Worm (Caenorhabditis elegans) whole organism, L3 larva: ENCODE measurements around the gene B0554.5.

Experiments used
- R02D3.7 ChIP-seq: fragments of 150-350 bp; optimal IDR thresholded peaks from 2 replicates; lab custom pipeline; 2014; ENCODE audit warnings: missing biosample characterization, missing genetic modification characterization
- ZK546.5 ChIP-seq: sonication (generic microtip); optimal IDR thresholded peaks from 2 replicates; lab custom pipeline; 2017; ENCODE audit warnings: missing biosample characterization, missing genetic modification characterization
- aly-2 ChIP-seq: fragments of 150-350 bp; optimal IDR thresholded peaks from 2 replicates; lab custom pipeline; 2014; ENCODE audit warnings: missing biosample characterization, missing genetic modification characterization
- ceh-16 ChIP-seq: sonication (generic microtip); optimal IDR thresholded peaks from 2 replicates; lab custom pipeline; 2017; ENCODE audit warnings: missing biosample characterization, missing genetic modification characterization
- ceh-28 ChIP-seq: fragments of 150-350 bp; optimal IDR thresholded peaks from 2 replicates; lab custom pipeline; 2014; ENCODE audit warnings: missing biosample characterization, missing genetic modification reagents, missing genetic modification characterization
- daf-12 ChIP-seq: fragments of 150-350 bp; optimal IDR thresholded peaks from 2 replicates; lab custom pipeline; 2014; ENCODE audit warnings: missing biosample characterization, missing genetic modification reagents, missing genetic modification characterization
- egl-27 ChIP-seq: sonication (generic microtip); optimal IDR thresholded peaks from 4 replicates; lab custom pipeline; 2017; ENCODE audit warnings: missing biosample characterization, missing genetic modification reagents, missing genetic modification characterization
- elt-1 ChIP-seq: fragments of 150-350 bp; optimal IDR thresholded peaks from 2 replicates; lab custom pipeline; 2014; ENCODE audit warnings: missing biosample characterization, missing genetic modification characterization
- elt-2 ChIP-seq: sonication (generic microtip); optimal IDR thresholded peaks from 2 replicates; lab custom pipeline; 2016; ENCODE audit warnings: missing genetic modification reagents, mild to moderate bottlenecking, missing genetic modification characterization, missing compliant biosample characterization
- elt-3 ChIP-seq, 3 experiments: fragments of 150-350 bp in 1 of 3; sonication (generic microtip) in 2 of 3; optimal IDR thresholded peaks; 2 replicates in 2 of 3; 4 replicates in 1 of 3; lab custom pipeline; 2014 to 2017; ENCODE audit warnings: missing biosample characterization in 3 of 3, missing genetic modification characterization in 3 of 3
- eor-1 ChIP-seq, 2 experiments: fragments of 150-350 bp; optimal IDR thresholded peaks; 2 replicates each; lab custom pipeline; 2014 to 2018; ENCODE audit warnings: missing biosample characterization in 2 of 2, missing genetic modification characterization in 2 of 2
- fkh-10 ChIP-seq: sonication (generic microtip); optimal IDR thresholded peaks from 2 replicates; lab custom pipeline; 2017; ENCODE audit warnings: missing biosample characterization, missing genetic modification reagents, missing genetic modification characterization
- fkh-2 ChIP-seq: fragments of 150-350 bp; optimal IDR thresholded peaks from 2 replicates; lab custom pipeline; 2014; ENCODE audit warnings: missing biosample characterization, missing genetic modification reagents, missing genetic modification characterization
- jun-1 ChIP-seq: fragments of 150-350 bp; optimal IDR thresholded peaks from 2 replicates; lab custom pipeline; 2014; ENCODE audit warnings: missing biosample characterization, missing genetic modification reagents, missing genetic modification characterization
- lin-15B ChIP-seq: fragments of 150-350 bp; optimal IDR thresholded peaks from 2 replicates; lab custom pipeline; 2014; ENCODE audit warnings: missing biosample characterization, missing genetic modification characterization
- lsy-12 ChIP-seq: sonication (generic microtip); optimal IDR thresholded peaks from 2 replicates; lab custom pipeline; 2016; ENCODE audit warnings: mild to moderate bottlenecking, missing genetic modification characterization, missing compliant biosample characterization
- mdl-1 ChIP-seq: fragments of 150-350 bp; optimal IDR thresholded peaks from 2 replicates; lab custom pipeline; 2014; ENCODE audit warnings: missing biosample characterization, missing genetic modification characterization
- mml-1 ChIP-seq: fragments of 150-350 bp; sonication (generic microtip); optimal IDR thresholded peaks from 3 replicates; lab custom pipeline; 2014; ENCODE audit warnings: missing biosample characterization, missing genetic modification characterization
- nhr-11 ChIP-seq: fragments of 150-350 bp; optimal IDR thresholded peaks from 2 replicates; lab custom pipeline; 2014; ENCODE audit warnings: missing biosample characterization, missing genetic modification characterization
- nhr-12 ChIP-seq: fragments of 150-350 bp; optimal IDR thresholded peaks from 2 replicates; lab custom pipeline; 2014; ENCODE audit warnings: missing biosample characterization, missing genetic modification characterization
- nhr-23 ChIP-seq: fragments of 150-350 bp; optimal IDR thresholded peaks from 2 replicates; lab custom pipeline; 2014; ENCODE audit warnings: missing biosample characterization, missing genetic modification reagents, missing genetic modification characterization
- nhr-237 ChIP-seq: fragments of 150-350 bp; optimal IDR thresholded peaks from 2 replicates; lab custom pipeline; 2014; ENCODE audit warnings: missing biosample characterization, missing genetic modification characterization
- nhr-25 ChIP-seq: sonication (generic microtip); optimal IDR thresholded peaks from 2 replicates; lab custom pipeline; 2017; ENCODE audit warnings: missing biosample characterization, missing genetic modification characterization
- nhr-76 ChIP-seq: fragments of 150-350 bp; sonication (generic microtip); optimal IDR thresholded peaks from 5 replicates; lab custom pipeline; 2014; ENCODE audit warnings: missing biosample characterization, missing genetic modification characterization
- nhr-77 ChIP-seq: fragments of 150-350 bp; optimal IDR thresholded peaks from 2 replicates; lab custom pipeline; 2014; ENCODE audit warnings: missing biosample characterization, missing genetic modification characterization
- pha-4 ChIP-seq: fragments of 150-350 bp; optimal IDR thresholded peaks from 2 replicates; lab custom pipeline; 2014; ENCODE audit warnings: missing biosample characterization, missing genetic modification reagents, missing genetic modification characterization
- pqm-1 ChIP-seq: fragments of 150-350 bp; optimal IDR thresholded peaks from 2 replicates; lab custom pipeline; 2017; ENCODE audit warnings: missing biosample characterization, missing genetic modification characterization, inconsistent platforms
- skn-1 ChIP-seq: fragments of 150-350 bp; optimal IDR thresholded peaks from 2 replicates; lab custom pipeline; 2014; ENCODE audit warnings: missing biosample characterization, missing genetic modification characterization
- snpc-4 ChIP-seq: fragments of 150-350 bp; optimal IDR thresholded peaks from 2 replicates; lab custom pipeline; 2014; ENCODE audit warnings: missing biosample characterization, missing genetic modification characterization
- ztf-4 ChIP-seq: fragments of 150-350 bp; optimal IDR thresholded peaks from 2 replicates; lab custom pipeline; 2014; ENCODE audit warnings: missing biosample characterization, missing genetic modification characterization

The B0554.5 gene

DNA sequence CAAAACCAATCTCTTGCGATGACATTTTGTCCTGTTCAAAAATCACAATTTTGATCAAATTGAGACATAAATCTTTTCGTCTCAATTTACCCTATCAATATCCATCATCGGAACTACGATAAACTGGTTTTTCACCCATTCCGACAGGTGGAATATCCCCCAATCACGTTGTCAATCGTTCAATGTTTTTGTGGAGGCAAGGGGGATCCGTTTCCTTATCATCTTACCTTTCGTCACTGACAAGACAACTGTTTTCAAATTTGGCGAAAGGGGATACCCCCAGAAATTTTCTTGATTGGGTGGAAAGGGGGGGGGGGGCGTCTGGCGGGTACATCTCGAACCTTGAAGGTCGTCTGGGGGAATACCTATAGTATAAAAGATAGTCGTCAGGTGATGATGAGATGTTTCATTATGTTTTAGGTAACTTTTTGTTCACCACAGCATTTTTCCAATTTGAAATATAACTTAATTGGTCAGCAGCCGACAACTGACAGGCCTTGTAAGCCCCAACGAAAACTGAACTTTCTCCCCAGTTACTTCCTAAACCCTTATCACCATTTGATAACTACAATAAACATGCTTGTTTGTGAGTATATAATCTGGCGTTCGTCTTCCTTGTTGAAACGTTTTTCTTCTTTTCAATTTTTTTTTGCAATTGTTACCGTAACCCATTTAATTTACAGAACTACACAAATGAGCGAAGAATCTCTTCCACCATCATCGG, 42.9 kb upstream of the B0554.5 start, which contains the start of gene ZK6.8 (continued):
- no peak for TF ChIP-seq nhr-12 (tag; lab: Kevin White, UChicago)
- TF ChIP-seq mdl-1 (tag; lab: Kevin White, UChicago) = no peak
- no peak for TF ChIP-seq nhr-76
- no peak for TF ChIP-seq skn-1 (tag; lab: Kevin White, UChicago)
- TF ChIP-seq lsy-12 (tag; lab: Kevin White, UChicago) = peak; percentile 14
- no peak for TF ChIP-seq mml-1 (tag; lab: Kevin White, UChicago)
- no peak for TF ChIP-seq ztf-4 (tag; lab: Kevin White, UChicago)
- TF ChIP-seq nhr-77 = no peak
- no peak for TF ChIP-seq ZK546.5
- TF ChIP-seq jun-1 (tag; lab: Kevin White, UChicago) = no peak
- no peak for TF ChIP-seq nhr-11 (tag; lab: Kevin White, UChicago)
- peak; percentile 0 for TF ChIP-seq R02D3.7
- TF ChIP-seq eor-1 (tag; optimal IDR thresholded peaks at IDR 0.05; lab: Kevin White, UChicago) = no peak

DNA sequence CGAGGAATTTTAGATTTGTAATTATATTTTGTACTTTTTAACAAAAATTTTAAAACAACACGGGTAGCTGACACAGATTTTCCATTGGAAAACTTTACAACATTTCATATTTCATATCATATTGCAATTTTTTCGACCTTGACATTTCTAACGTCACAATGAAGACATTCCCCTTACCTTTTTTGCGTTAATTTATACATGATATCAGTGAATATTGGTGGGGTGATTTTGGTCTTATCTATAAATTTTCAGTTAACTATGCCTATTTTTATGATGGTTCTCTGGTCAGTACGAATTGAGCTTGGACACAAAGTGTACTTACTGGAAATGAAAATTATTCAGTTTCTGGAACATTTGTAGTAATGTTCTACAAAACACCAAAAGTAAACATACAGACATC, 39.7 kb upstream of the B0554.5 start:
- peak; percentile 83 for TF ChIP-seq elt-2 (tag; lab: Kevin White, UChicago)
- no peak for TF ChIP-seq ztf-4 (tag; lab: Kevin White, UChicago)
- peak; percentile 31 for TF ChIP-seq pqm-1 (tag; lab: Kevin White, UChicago)
- TF ChIP-seq mml-1 (tag; lab: Kevin White, UChicago) = no peak
- TF ChIP-seq nhr-237 (tag; lab: Kevin White, UChicago) = no peak

ce11 chrV:385488-385887, 38.8 kb upstream of the B0554.5 start, which contains the start of gene lipl-5:
Gene lipl-5, plus strand, starts transcription at chrV:385746.
- TF ChIP-seq jun-1 (tag; lab: Kevin White, UChicago) (peak; percentile 45), elt-2 (tag; lab: Kevin White, UChicago) (peak; percentile 96), ZK546.5 (no peak), egl-27 (tag; lab: Kevin White, UChicago) (no peak), nhr-23 (tag; lab: Kevin White, UChicago) (no peak), pha-4 (tag; lab: Kevin White, UChicago) (peak; percentile 54), pqm-1 (tag; lab: Kevin White, UChicago) (peak; percentile 90)

DNA sequence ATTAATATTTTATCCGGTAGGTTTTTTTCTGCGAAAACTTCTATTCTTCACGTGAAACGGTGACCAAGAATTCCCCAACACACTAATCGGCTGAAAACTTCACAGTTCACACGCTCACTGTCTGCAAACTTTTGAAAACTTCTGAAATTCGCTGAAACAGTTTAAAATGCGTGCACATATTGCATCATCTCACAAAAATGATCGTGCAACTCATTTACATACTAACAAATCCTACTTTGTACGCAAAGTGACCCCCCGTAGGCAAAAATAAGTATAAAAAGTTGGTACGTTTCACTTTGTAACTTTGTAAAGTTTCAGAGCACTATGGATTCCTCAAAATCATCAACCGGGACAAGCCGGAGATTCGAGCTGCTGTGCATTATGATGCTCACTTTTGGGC, 35.8 kb upstream of the B0554.5 start, which contains the start of gene ZK6.6:
ZK6.6 (plus strand) TSS at position 301 of the 400 bp plus-strand sequence.
- TF ChIP-seq elt-1 (tag; lab: Kevin White, UChicago) = no peak

DNA sequence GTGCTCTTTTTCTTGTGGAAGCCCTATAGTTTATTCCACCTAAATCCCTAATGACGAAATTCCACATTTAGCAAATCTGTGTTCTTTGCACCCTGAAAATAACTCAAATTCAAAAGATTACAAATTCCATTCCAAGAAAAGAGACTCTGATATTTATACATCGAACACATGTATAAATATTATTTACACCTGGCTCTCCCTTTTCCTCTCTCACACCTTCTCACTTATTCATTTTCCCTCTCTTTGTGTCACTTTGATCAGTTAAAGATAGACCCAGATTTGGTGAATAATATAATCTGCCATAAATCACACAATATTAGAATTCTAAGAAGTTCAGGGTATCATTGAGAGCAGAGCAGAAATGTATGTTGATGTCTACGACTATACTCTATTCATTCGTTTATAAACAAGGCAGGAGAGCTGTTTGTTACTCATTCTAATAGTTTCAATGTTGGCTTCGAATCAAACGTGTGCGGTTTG, 32.0 kb upstream of the B0554.5 start, which contains the start of gene nhr-254:
nhr-254 (plus strand) TSS at position 430 of the 480 bp plus-strand sequence.
- TF ChIP-seq ceh-28 (tag; lab: Kevin White, UChicago) (no peak), aly-2 (no peak), lin-15B (no peak), nhr-23 (tag; lab: Kevin White, UChicago) (no peak), egl-27 (tag; lab: Kevin White, UChicago) (no peak), nhr-25 (tag; lab: Kevin White, UChicago) (no peak), snpc-4 (tag; lab: Kevin White, UChicago) (no peak), mdl-1 (tag; lab: Kevin White, UChicago) (no peak)

ce11 chrV:396309-396708, 27.9 kb upstream of the B0554.5 start, which contains the start of gene nhr-253:
Gene nhr-253, plus strand, starts transcription at chrV:396593.
- TF ChIP-seq daf-12 (tag; lab: Kevin White, UChicago) (no peak), nhr-11 (tag; lab: Kevin White, UChicago) (peak; percentile 46)

DNA sequence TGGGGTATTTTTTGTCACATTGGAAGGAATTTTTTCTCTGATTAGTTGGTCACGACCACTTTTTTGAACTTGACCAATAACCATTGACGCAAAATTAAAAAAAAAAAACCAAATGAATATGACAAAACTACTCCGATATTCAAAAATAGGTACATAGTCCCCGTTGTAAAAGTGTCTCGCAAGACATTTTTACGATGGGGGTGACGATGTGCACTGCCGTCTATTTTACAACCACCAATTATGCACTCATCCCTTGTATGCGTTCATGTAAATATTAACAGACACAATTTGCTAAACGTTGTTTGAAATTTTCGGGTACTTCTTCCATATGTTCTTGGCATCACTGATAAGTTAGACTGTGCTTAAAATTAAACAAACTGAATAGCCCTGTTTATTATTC, 24.5 kb upstream of the B0554.5 start, which contains the start of gene scl-27:
scl-27 (plus strand) TSS at position 301 of the 400 bp plus-strand sequence.
- TF ChIP-seq eor-1 (tag; optimal IDR thresholded peaks at IDR 0.05; lab: Kevin White, UChicago) (no peak), fkh-2 (no peak), fkh-10 (GFP tag; lab: Kevin White, UChicago) (no peak), aly-2 (no peak), R02D3.7 (no peak), mdl-1 (tag; lab: Kevin White, UChicago) (no peak), ceh-16 (no peak), elt-1 (tag; lab: Kevin White, UChicago) (no peak), nhr-23 (tag; lab: Kevin White, UChicago) (no peak), snpc-4 (tag; lab: Kevin White, UChicago) (no peak), elt-3 (tag; optimal IDR thresholded peaks at IDR 0.05; lab: Kevin White, UChicago) (no peak), skn-1 (tag; lab: Kevin White, UChicago) (no peak), egl-27 (tag; lab: Kevin White, UChicago) (no peak), mml-1 (tag; lab: Kevin White, UChicago) (no peak)
- TF ChIP-seq, all 47 proteins: peak for 0
